Fruit fly (Drosophila melanogaster): ENCODE measurements around the gene stx.

- no peak for TF ChIP-seq CG33017 (tag; optimal IDR thresholded peaks at IDR 0.05)
- no peak for TF ChIP-seq Clk (GFP tag; optimal IDR thresholded peaks at IDR 0.05)
- no peak for TF ChIP-seq kay (GFP tag; ENCODE audit: borderline replicate concordance)
These were observed 44.5 kb upstream of the stx start for dm6 chrX:10789279-10789678.

Measured in whole organism, adult.